Fruit fly (Drosophila melanogaster): ENCODE data around the gene CG44362.

The CG44362 gene

DNA sequence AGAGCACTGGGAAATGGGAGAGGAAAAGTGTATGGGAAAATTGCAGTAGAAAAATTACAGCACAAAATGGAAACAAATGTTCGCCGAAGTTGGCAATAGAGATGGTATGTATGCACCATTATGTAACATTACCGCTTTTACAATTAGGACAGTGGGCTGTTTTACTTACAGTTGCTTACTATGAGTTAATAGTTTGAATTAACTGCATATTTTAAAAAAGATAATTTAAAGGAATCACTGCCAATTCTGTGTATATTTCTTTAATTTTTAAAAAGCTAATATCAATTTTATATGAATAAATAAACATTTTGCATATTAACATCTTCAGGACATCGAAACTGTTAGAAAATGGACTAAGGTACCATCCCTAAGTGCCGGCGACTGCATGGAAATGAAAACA lies 16.4 kb downstream of the CG44362 start:
- no peak for TF ChIP-seq CG14655 (GFP tag; optimal IDR thresholded peaks at IDR 0.05)
- no peak for TF ChIP-seq CG8159 (tag; optimal IDR thresholded peaks at IDR 0.05)
- TF ChIP-seq EcR (GFP tag; optimal IDR thresholded peaks at IDR 0.05), result no peak

DNA sequence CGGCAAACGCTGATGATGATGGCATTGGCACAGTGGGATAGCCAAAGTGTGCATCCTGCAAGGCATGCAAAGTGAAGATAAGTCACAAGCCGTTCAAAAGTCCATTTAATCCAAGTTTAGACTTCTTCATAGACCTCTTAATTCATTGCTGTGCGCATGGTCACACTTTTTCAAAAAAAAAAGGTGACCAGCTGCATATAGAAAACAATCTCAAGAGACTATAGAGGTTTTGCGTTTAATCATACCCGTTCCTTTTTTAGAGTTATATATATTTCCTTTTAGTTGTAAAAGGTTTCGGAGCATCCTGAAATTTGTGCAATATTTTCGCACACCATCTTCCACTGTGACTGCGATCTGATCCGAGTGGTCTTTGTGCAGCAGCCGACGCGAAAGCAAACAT lies 17.1 kb downstream of the CG44362 start:
- TF ChIP-seq CG13204 (GFP tag; optimal IDR thresholded peaks at IDR 0.05), result no peak
- no peak for TF ChIP-seq D1 (tag; optimal IDR thresholded peaks at IDR 0.05)
- peak; percentile 49 for TF ChIP-seq CG14655 (GFP tag; optimal IDR thresholded peaks at IDR 0.05)
- TF ChIP-seq fd96Ca (GFP tag; IDR thresholded peaks at IDR 0.05), result peak; percentile 32; the same call in 1 of the 3 replicates
- no peak for TF ChIP-seq CG34367 (tag; optimal IDR thresholded peaks at IDR 0.05)
- peak; percentile 34 for TF ChIP-seq CG15710 (tag; optimal IDR thresholded peaks at IDR 0.05)
- TF ChIP-seq Ets98B (GFP tag; IDR thresholded peaks at IDR 0.05), result no peak
- TF ChIP-seq CG8301 (tag; optimal IDR thresholded peaks at IDR 0.05), result peak; percentile 39
- peak; percentile 46 for TF ChIP-seq CG8159 (tag; optimal IDR thresholded peaks at IDR 0.05)
- TF ChIP-seq Snoo (tag; optimal IDR thresholded peaks at IDR 0.05), result peak; percentile 26

DNA sequence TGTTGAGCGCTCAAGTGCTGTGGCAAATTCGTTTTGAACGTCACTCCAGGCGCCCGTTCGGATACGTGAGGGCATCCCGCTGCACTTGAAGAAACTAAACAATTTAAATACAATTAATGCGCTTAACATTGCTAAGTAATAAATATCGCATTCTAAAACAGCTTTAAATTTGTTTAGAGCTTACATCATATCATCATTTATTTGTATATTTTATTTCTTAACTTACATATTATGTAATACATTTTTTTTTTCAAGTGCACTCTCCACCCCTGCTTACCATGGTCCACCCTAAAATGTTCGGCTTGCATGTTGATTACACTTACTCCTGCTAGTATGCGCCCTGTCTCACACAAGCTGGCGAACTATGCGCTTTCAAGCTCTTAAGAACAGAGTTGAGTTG lies 18.0 kb downstream of the CG44362 start:
- TF ChIP-seq CG8301 (tag; optimal IDR thresholded peaks at IDR 0.05) (peak; percentile 34), CG34367 (tag; optimal IDR thresholded peaks at IDR 0.05) (peak; percentile 52), Ets98B (GFP tag; IDR thresholded peaks at IDR 0.05) (no peak), CG17806 (tag; optimal IDR thresholded peaks at IDR 0.05) (peak; percentile 63), EcR (GFP tag; optimal IDR thresholded peaks at IDR 0.05) (no peak), fd96Ca (GFP tag; IDR thresholded peaks at IDR 0.05) (0 out of 3 replicates have a peak, but pooled peaks have one; percentile 35), gl (tag; optimal IDR thresholded peaks at IDR 0.05) (peak; percentile 14), CG9948 (tag; optimal IDR thresholded peaks at IDR 0.05) (peak; percentile 65), CG10348 (GFP tag; IDR thresholded peaks at IDR 0.05) (no peak), CG13204 (GFP tag; optimal IDR thresholded peaks at IDR 0.05) (no peak), CG15710 (tag; optimal IDR thresholded peaks at IDR 0.05) (peak; percentile 74), Pif1B (GFP tag; optimal IDR thresholded peaks at IDR 0.05) (peak; percentile 24), CG4496 (GFP tag; IDR thresholded peaks at IDR 0.05) (peak; percentile 56; the same call in 1 of the 3 replicates), CG14655 (GFP tag; optimal IDR thresholded peaks at IDR 0.05) (peak; percentile 52), CG32121 (GFP tag; IDR thresholded peaks at IDR 0.05) (peak; percentile 53; the same call in 1 of the 2 replicates), D1 (tag; optimal IDR thresholded peaks at IDR 0.05) (peak; percentile 29), Pif1A (GFP tag; optimal IDR thresholded peaks at IDR 0.05) (peak; percentile 75), CG8159 (tag; optimal IDR thresholded peaks at IDR 0.05) (peak; percentile 96), Snoo (tag; optimal IDR thresholded peaks at IDR 0.05) (peak; percentile 48), rn (GFP tag; IDR thresholded peaks at IDR 0.05) (no peak), CG12605 (GFP tag; IDR thresholded peaks at IDR 0.05) (peak; percentile 7; the same call in 1 of the 2 replicates)

DNA sequence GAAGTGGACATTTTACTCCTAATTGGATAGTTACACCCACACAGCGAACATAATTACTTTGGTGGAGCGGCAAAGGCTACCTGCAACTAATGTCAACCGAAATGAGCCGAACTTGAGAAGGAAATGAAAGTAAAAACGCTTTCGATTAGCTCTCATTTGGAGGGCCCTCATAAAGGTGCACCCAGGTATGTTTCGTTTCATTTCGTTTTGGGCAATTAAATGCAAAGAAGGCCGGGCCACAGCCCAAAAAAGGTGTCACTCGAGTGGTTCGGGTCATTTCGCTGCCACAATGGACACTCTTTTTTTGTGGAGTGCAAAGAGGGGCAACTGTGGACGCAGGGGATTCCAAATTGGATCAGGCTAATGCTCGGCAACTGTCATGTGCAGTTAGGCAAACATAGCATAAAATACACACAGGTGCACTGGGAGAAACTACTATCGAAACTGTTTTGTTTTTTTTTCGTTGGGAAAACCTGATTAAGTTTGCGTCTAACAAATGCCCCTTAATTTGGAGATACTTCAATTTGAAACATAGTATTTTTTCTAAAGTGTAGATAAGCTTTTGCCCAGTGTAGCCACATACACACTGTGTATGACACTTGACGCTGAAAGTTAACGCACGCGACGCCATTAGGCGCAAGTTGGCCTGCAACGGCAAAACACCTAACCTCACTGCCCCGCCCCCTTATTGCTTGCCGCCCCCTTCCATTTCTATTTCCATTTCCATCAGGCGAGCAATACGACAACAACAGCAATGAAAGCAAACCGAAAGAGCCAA lies 19.3 kb downstream of the CG44362 start:
- TF ChIP-seq CG10348 (GFP tag; IDR thresholded peaks at IDR 0.05) (peak; percentile 40; the same call in 1 of the 2 replicates), CG8301 (tag; optimal IDR thresholded peaks at IDR 0.05) (peak; percentile 18), CG32121 (GFP tag; IDR thresholded peaks at IDR 0.05) (peak; percentile 85), EcR (GFP tag; optimal IDR thresholded peaks at IDR 0.05) (no peak), CG14655 (GFP tag; optimal IDR thresholded peaks at IDR 0.05) (peak; percentile 27), CG12605 (GFP tag; IDR thresholded peaks at IDR 0.05) (peak; percentile 56; the same call in 1 of the 2 replicates), fd96Ca (GFP tag; IDR thresholded peaks at IDR 0.05) (peak; percentile 90), gl (tag; optimal IDR thresholded peaks at IDR 0.05) (no peak), rn (GFP tag; IDR thresholded peaks at IDR 0.05) (peak; percentile 62; the same call in 1 of the 2 replicates), Snoo (tag; optimal IDR thresholded peaks at IDR 0.05) (no peak), Ets98B (GFP tag; IDR thresholded peaks at IDR 0.05) (peak; percentile 87), CG34367 (tag; optimal IDR thresholded peaks at IDR 0.05) (no peak), CG4496 (GFP tag; IDR thresholded peaks at IDR 0.05) (peak; percentile 84)

DNA sequence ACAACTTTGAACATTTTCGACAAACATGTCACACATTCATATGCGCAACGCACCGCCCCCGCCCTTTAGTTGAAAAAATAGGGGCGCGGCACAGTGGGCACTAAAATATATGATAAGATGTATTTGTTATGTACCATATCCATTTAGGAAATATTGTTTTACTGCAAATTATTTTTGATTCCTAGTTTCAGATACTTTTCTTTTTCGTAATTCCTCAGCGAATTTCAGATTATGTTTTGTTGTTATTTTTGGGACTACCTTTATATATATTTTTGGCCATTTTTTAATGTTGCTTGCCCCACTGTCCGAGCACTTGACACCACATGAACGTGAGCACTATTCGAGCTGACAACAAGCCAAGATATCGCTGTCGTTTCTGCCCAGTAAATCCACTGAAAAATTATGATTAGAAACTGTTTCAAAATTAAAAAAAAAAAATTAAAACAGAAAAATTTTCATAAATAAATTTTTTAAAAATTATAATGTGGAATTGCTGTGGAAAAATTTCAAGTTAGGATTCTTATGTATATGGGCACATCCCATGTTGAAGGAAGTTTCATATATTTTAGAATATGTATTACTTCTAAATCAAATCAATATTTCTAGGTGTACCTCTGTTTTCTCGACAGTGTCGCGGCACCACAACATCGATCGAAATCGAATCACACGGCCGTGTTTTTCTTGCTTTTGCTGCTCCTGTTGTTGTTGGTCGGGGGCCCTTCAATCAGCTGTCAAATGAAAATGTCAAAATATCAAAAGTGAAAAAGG lies 20.1 kb downstream of the CG44362 start:
- peak; percentile 77 for TF ChIP-seq CG32121 (GFP tag; IDR thresholded peaks at IDR 0.05)
- no peak for TF ChIP-seq EcR (GFP tag; optimal IDR thresholded peaks at IDR 0.05)
- no peak for TF ChIP-seq CG13204 (GFP tag; optimal IDR thresholded peaks at IDR 0.05)
- peak; percentile 40; the same call in 1 of the 2 replicates for TF ChIP-seq Ets98B (GFP tag; IDR thresholded peaks at IDR 0.05)
- peak; percentile 12 for TF ChIP-seq CG17806 (tag; optimal IDR thresholded peaks at IDR 0.05)
- peak; percentile 48 for TF ChIP-seq CG14655 (GFP tag; optimal IDR thresholded peaks at IDR 0.05)
- TF ChIP-seq Snoo (tag; optimal IDR thresholded peaks at IDR 0.05), result no peak
- TF ChIP-seq CG8301 (tag; optimal IDR thresholded peaks at IDR 0.05), result peak; percentile 23
- TF ChIP-seq CG9948 (tag; optimal IDR thresholded peaks at IDR 0.05), result peak; percentile 25
- TF ChIP-seq CG8159 (tag; optimal IDR thresholded peaks at IDR 0.05), result peak; percentile 13
- TF ChIP-seq CG4496 (GFP tag; IDR thresholded peaks at IDR 0.05), result peak; percentile 53; the same call in 2 of the 3 replicates
- TF ChIP-seq D1 (tag; optimal IDR thresholded peaks at IDR 0.05), result no peak
- TF ChIP-seq Pif1A (GFP tag; optimal IDR thresholded peaks at IDR 0.05), result no peak
- peak; percentile 13; the same call in 2 of the 3 replicates for TF ChIP-seq fd96Ca (GFP tag; IDR thresholded peaks at IDR 0.05)
- no peak for TF ChIP-seq CG12605 (GFP tag; IDR thresholded peaks at IDR 0.05)
- no peak for TF ChIP-seq rn (GFP tag; IDR thresholded peaks at IDR 0.05)
- TF ChIP-seq gl (tag; optimal IDR thresholded peaks at IDR 0.05), result no peak
